Worm (Caenorhabditis elegans): ENCODE measurements around the gene sti-1.

Gene sti-1

ce11 chrV:730216-730615, 43.1 kb upstream of the sti-1 start (continued):
- TF ChIP-seq pag-3 (tag; optimal IDR thresholded peaks at IDR 0.05; ENCODE audit: borderline replicate concordance, insufficient read depth) = no peak
- TF ChIP-seq ceh-90 (tag; optimal IDR thresholded peaks at IDR 0.05) = no peak
- TF ChIP-seq mep-1 (tag; optimal IDR thresholded peaks at IDR 0.05) = peak; percentile 40
- TF ChIP-seq irx-1 (tag; optimal IDR thresholded peaks at IDR 0.05) = no peak
- peak; percentile 5 for TF ChIP-seq xbp-1 (tag; optimal IDR thresholded peaks at IDR 0.05)
- TF ChIP-seq skn-1 (tag; optimal IDR thresholded peaks at IDR 0.05) = no peak
- TF ChIP-seq ama-1 (optimal IDR thresholded peaks at IDR 0.05) = peak; percentile 43
- TF ChIP-seq ceh-8 (GFP tag; optimal IDR thresholded peaks at IDR 0.05) = no peak
- no peak for TF ChIP-seq lin-39 (tag; optimal IDR thresholded peaks at IDR 0.05)
- no peak for TF ChIP-seq tlp-1 (tag; optimal IDR thresholded peaks at IDR 0.05)
- peak; percentile 71 for TF ChIP-seq lin-14 (GFP tag; optimal IDR thresholded peaks at IDR 0.05)
- TF ChIP-seq tbx-2 (tag; optimal IDR thresholded peaks at IDR 0.05) = peak; percentile 63
- TF ChIP-seq nhr-90 (tag; optimal IDR thresholded peaks at IDR 0.05; ENCODE audit: poor library complexity) = peak; percentile 74
- TF ChIP-seq ceh-88 (GFP tag; IDR thresholded peaks at IDR 0.05) = no peak; the same call in 1 of the 2 replicates
- no peak for TF ChIP-seq sox-4 (tag; optimal IDR thresholded peaks at IDR 0.05)
- TF ChIP-seq egl-27 (tag; optimal IDR thresholded peaks at IDR 0.05) = no peak
- TF ChIP-seq nhr-20 (tag; optimal IDR thresholded peaks at IDR 0.05) = peak; percentile 75
- peak in 2 of 6 experiments; percentile 45 to 48 for TF ChIP-seq elt-3 (tag; optimal IDR thresholded peaks at IDR 0.05)
- no peak for TF ChIP-seq zip-4 (GFP tag; optimal IDR thresholded peaks at IDR 0.05)
- TF ChIP-seq nhr-77 (tag; optimal IDR thresholded peaks at IDR 0.05) = no peak
- TF ChIP-seq nhr-19 (GFP tag; conservative IDR thresholded peaks at IDR 0.05) = peak; percentile 94
- no peak for TF ChIP-seq unc-98 (GFP tag; IDR thresholded peaks at IDR 0.05)
- TF ChIP-seq aly-2 (tag; optimal IDR thresholded peaks at IDR 0.05) = no peak
- no peak for TF ChIP-seq ceh-82 (tag; optimal IDR thresholded peaks at IDR 0.05)
- no peak for TF ChIP-seq ceh-63 (GFP tag; optimal IDR thresholded peaks at IDR 0.05)
- TF ChIP-seq ztf-4 (tag; optimal IDR thresholded peaks at IDR 0.05) = peak; percentile 59
- no peak for TF ChIP-seq alr-1 (tag; optimal IDR thresholded peaks at IDR 0.05; ENCODE audit: borderline replicate concordance)
- TF ChIP-seq lir-3 (tag; optimal IDR thresholded peaks at IDR 0.05; ENCODE audit: poor library complexity) = peak; percentile 61
- TF ChIP-seq rnt-1 (tag; optimal IDR thresholded peaks at IDR 0.05) = peak; percentile 44
- TF ChIP-seq nhr-12 (tag; optimal IDR thresholded peaks at IDR 0.05) = no peak
- peak; percentile 49 for TF ChIP-seq C16A3.4 (tag; optimal IDR thresholded peaks at IDR 0.05)
- TF ChIP-seq hlh-17 (GFP tag; optimal IDR thresholded peaks at IDR 0.05; ENCODE audit: borderline replicate concordance) = no peak
- no peak for TF ChIP-seq ets-5 (GFP tag; IDR thresholded peaks at IDR 0.05)
- TF ChIP-seq Y116A8C.19 (tag; optimal IDR thresholded peaks at IDR 0.05; ENCODE audit: borderline replicate concordance) = no peak
- TF ChIP-seq hlh-4 (tag; optimal IDR thresholded peaks at IDR 0.05) = no peak
- no peak for TF ChIP-seq egl-13 (tag; optimal IDR thresholded peaks at IDR 0.05)
- no peak for TF ChIP-seq dsc-1 (tag; optimal IDR thresholded peaks at IDR 0.05)
- TF ChIP-seq nhr-84 (tag; optimal IDR thresholded peaks at IDR 0.05) = no peak
- peak; percentile 64 for TF ChIP-seq snu-23 (GFP tag; optimal IDR thresholded peaks at IDR 0.05)
- TF ChIP-seq nhr-11 (tag; optimal IDR thresholded peaks at IDR 0.05) = no peak
- TF ChIP-seq unc-30 (tag; optimal IDR thresholded peaks at IDR 0.05) = no peak

ce11 chrV:731330-731729, 42.0 kb upstream of the sti-1 start:
- no peak for TF ChIP-seq unc-62 (GFP tag; optimal IDR thresholded peaks at IDR 0.05)
- TF ChIP-seq C16A3.4 (tag; optimal IDR thresholded peaks at IDR 0.05) = peak; percentile 86
- peak; percentile 84 for TF ChIP-seq xbp-1 (tag; optimal IDR thresholded peaks at IDR 0.05)
- peak; percentile 77 for TF ChIP-seq jun-1 (tag; optimal IDR thresholded peaks at IDR 0.05)
- peak; percentile 86 for TF ChIP-seq lir-3 (tag; optimal IDR thresholded peaks at IDR 0.05; ENCODE audit: poor library complexity)
- peak; percentile 71 for TF ChIP-seq mep-1 (tag; optimal IDR thresholded peaks at IDR 0.05)
- peak; percentile 59 for TF ChIP-seq sox-4 (tag; optimal IDR thresholded peaks at IDR 0.05)
- TF ChIP-seq nhr-12 (tag; optimal IDR thresholded peaks at IDR 0.05) = no peak
- peak; percentile 30 for TF ChIP-seq aly-2 (tag; optimal IDR thresholded peaks at IDR 0.05)
- peak; percentile 77 for TF ChIP-seq irx-1 (tag; optimal IDR thresholded peaks at IDR 0.05)
- TF ChIP-seq ces-1 (GFP tag; optimal IDR thresholded peaks at IDR 0.05) = no peak
- TF ChIP-seq fos-1 (tag; optimal IDR thresholded peaks at IDR 0.05) = peak; percentile 18
- peak; percentile 87 for TF ChIP-seq unc-130 (tag; optimal IDR thresholded peaks at IDR 0.05)
- peak; percentile 53 for TF ChIP-seq egl-13 (tag; optimal IDR thresholded peaks at IDR 0.05)
- TF ChIP-seq mab-9 (GFP tag; IDR thresholded peaks at IDR 0.05) = peak; percentile 71
- TF ChIP-seq pqm-1 (tag; optimal IDR thresholded peaks at IDR 0.05) = peak; percentile 48
- TF ChIP-seq hlh-4 (tag; optimal IDR thresholded peaks at IDR 0.05) = no peak
- peak; percentile 100 for TF ChIP-seq lin-14 (GFP tag; optimal IDR thresholded peaks at IDR 0.05)
- peak; percentile 37 to 90 for TF ChIP-seq lin-35 (GFP tag; optimal IDR thresholded peaks at IDR 0.05)
- peak; percentile 80 for TF ChIP-seq mef-2 (tag; optimal IDR thresholded peaks at IDR 0.05)
- TF ChIP-seq Y116A8C.19 (tag; optimal IDR thresholded peaks at IDR 0.05; ENCODE audit: borderline replicate concordance) = peak; percentile 11
- TF ChIP-seq nhr-47 (tag; optimal IDR thresholded peaks at IDR 0.05) = peak; percentile 89
- TF ChIP-seq fkh-8 (tag; optimal IDR thresholded peaks at IDR 0.05) = no peak
